Fruit fly (Drosophila melanogaster): ENCODE data around the gene CG3164.
A peak's percentile ranks its signal among the peaks of the same experiment; 100 is the strongest.

Gene CG3164

DNA sequence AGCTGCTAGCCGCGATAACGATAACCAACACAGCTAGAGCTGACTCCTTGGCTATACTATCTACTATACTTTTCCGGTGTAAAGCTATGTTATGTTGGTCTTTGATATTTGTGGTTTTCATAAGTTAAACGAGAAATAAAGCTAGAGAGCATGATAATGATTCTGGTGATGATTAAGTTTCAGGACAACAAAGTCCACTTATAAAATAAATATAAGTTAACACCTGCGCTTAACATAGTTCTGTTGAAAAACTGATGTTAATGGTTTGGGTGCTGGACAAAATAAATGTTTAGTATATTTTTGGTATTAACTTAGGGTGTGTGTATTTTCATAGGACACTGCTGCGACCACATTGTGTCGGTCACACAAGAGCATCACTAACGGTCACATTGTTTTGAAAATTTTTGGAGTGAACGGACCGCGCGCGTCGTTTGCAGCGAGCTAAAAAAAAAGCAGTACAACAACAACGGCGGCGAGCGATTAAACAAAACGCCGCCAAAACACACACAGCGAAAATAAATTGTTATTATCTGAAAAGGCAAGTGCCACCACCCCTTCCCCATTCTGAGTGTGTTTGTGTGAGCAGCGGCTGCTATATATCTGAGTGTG, 28.2 kb upstream of the CG3164 start, which contains the start of the genes CG33635 and spen (continued):
- no peak for TF ChIP-seq dati (GFP tag; IDR thresholded peaks at IDR 0.05)
- no peak for TF ChIP-seq CG12236 (GFP tag; optimal IDR thresholded peaks at IDR 0.05)
- TF ChIP-seq Hr51 (GFP tag; optimal IDR thresholded peaks at IDR 0.05), result peak in 1 of 2 experiments; percentile 23
- no peak for TF ChIP-seq CG33557 (GFP tag; optimal IDR thresholded peaks at IDR 0.05)
- TF ChIP-seq grn (GFP tag; optimal IDR thresholded peaks at IDR 0.05), result no peak
- TF ChIP-seq CG7928 (GFP tag; optimal IDR thresholded peaks at IDR 0.05), result no peak
- TF ChIP-seq Hr3 (GFP tag; optimal IDR thresholded peaks at IDR 0.05), result no peak
- TF ChIP-seq zen (tag; optimal IDR thresholded peaks at IDR 0.05), result peak; percentile 33
- no peak for TF ChIP-seq Doc2 (GFP tag; IDR thresholded peaks at IDR 0.05)
- no peak for TF ChIP-seq en (GFP tag; optimal IDR thresholded peaks at IDR 0.05)
- peak; percentile 74 for TF ChIP-seq CG13894 (tag; optimal IDR thresholded peaks at IDR 0.05)
- peak; percentile 28 for TF ChIP-seq CG11723 (GFP tag; optimal IDR thresholded peaks at IDR 0.05)
- peak in 1 of 2 experiments; percentile 48 for TF ChIP-seq insv (GFP tag; optimal IDR thresholded peaks at IDR 0.05)
- TF ChIP-seq CG17829 (tag; optimal IDR thresholded peaks at IDR 0.05), result peak; percentile 68
- TF ChIP-seq ash1 (GFP tag; optimal IDR thresholded peaks at IDR 0.05), result peak; percentile 92
- TF ChIP-seq Dad (GFP tag; optimal IDR thresholded peaks at IDR 0.05), result no peak
- peak; percentile 54 for TF ChIP-seq BEAF-32 (GFP tag; optimal IDR thresholded peaks at IDR 0.05)
- TF ChIP-seq pzg (GFP tag; optimal IDR thresholded peaks at IDR 0.05), result peak; percentile 97
- peak; percentile 17 for TF ChIP-seq CG13624 (GFP tag; optimal IDR thresholded peaks at IDR 0.05)
- TF ChIP-seq CG1233 (GFP tag; optimal IDR thresholded peaks at IDR 0.05), result peak; percentile 43
- TF ChIP-seq Ptx1 (GFP tag; IDR thresholded peaks at IDR 0.05), result no peak
- TF ChIP-seq sna (GFP tag; IDR thresholded peaks at IDR 0.05; ENCODE audit: partially characterized antibody), result no peak
- peak; percentile 96 for TF ChIP-seq Jarid2 (GFP tag; optimal IDR thresholded peaks at IDR 0.05)
- no peak for TF ChIP-seq CG32532 (GFP tag; IDR thresholded peaks at IDR 0.05)
- TF ChIP-seq mirr (GFP tag; optimal IDR thresholded peaks at IDR 0.05), result peak; percentile 80
- no peak for TF ChIP-seq sima (GFP tag; optimal IDR thresholded peaks at IDR 0.05)
- peak; percentile 84 for TF ChIP-seq cg (GFP tag; optimal IDR thresholded peaks at IDR 0.05)
- peak; percentile 26 for TF ChIP-seq CG18262 (tag; optimal IDR thresholded peaks at IDR 0.05)
- no peak for TF ChIP-seq CG18011 (GFP tag; optimal IDR thresholded peaks at IDR 0.05)
- no peak for TF ChIP-seq Lim3 (GFP tag; IDR thresholded peaks at IDR 0.05)
- peak; percentile 63 for TF ChIP-seq CG1603 (tag; optimal IDR thresholded peaks at IDR 0.05)
- TF ChIP-seq Lhr (GFP tag; optimal IDR thresholded peaks at IDR 0.05), result peak; percentile 77
- peak in 1 of 2 experiments; percentile 39 for TF ChIP-seq crp (GFP tag; optimal IDR thresholded peaks at IDR 0.05)
- peak; percentile 28 for TF ChIP-seq unpg (GFP tag; optimal IDR thresholded peaks at IDR 0.05)
- no peak for TF ChIP-seq CG10959 (GFP tag; IDR thresholded peaks at IDR 0.05)
- no peak for TF ChIP-seq Hr78 (GFP tag; optimal IDR thresholded peaks at IDR 0.05)
- TF ChIP-seq CG3847 (GFP tag; IDR thresholded peaks at IDR 0.05), result no peak
- peak; percentile 13 to 63 for TF ChIP-seq Pdp1 (GFP tag; optimal IDR thresholded peaks at IDR 0.05)
- TF ChIP-seq CG12299 (tag; optimal IDR thresholded peaks at IDR 0.05), result peak; percentile 55
- TF ChIP-seq CG13775 (GFP tag; optimal IDR thresholded peaks at IDR 0.05), result peak; percentile 30
- peak; percentile 37 for TF ChIP-seq ems (GFP tag; optimal IDR thresholded peaks at IDR 0.05)
- peak; percentile 15 for TF ChIP-seq tap (tag; optimal IDR thresholded peaks at IDR 0.05)
- TF ChIP-seq Oli (tag; optimal IDR thresholded peaks at IDR 0.05), result no peak
- no peak for TF ChIP-seq hb (GFP tag; IDR thresholded peaks at IDR 0.05; ENCODE audit: partially characterized antibody)
- no peak for TF ChIP-seq cad (GFP tag; optimal IDR thresholded peaks at IDR 0.05)
- peak; percentile 19 for TF ChIP-seq cwo (GFP tag; optimal IDR thresholded peaks at IDR 0.05)
- TF ChIP-seq eve (GFP tag; optimal IDR thresholded peaks at IDR 0.05), result peak in 1 of 2 experiments; percentile 79
- peak; percentile 72 for TF ChIP-seq nom (GFP tag; optimal IDR thresholded peaks at IDR 0.05)

Measured in whole organism, embryonic.